Worm (Caenorhabditis elegans) whole organism, L3 larva: ENCODE measurements around the gene Y47D3A.34.
A peak's percentile ranks its signal among the peaks of the same experiment; 100 is the strongest.

Experiments
- R02D3.7 ChIP-seq: fragments of 150-350 bp; optimal IDR thresholded peaks from 2 replicates; lab custom pipeline; 2014; ENCODE audit warnings: missing biosample characterization, missing genetic modification characterization
- ceh-16 ChIP-seq: sonication (generic microtip); optimal IDR thresholded peaks from 2 replicates; lab custom pipeline; 2017; ENCODE audit warnings: missing biosample characterization, missing genetic modification characterization
- ceh-28 ChIP-seq: fragments of 150-350 bp; optimal IDR thresholded peaks from 2 replicates; lab custom pipeline; 2014; ENCODE audit warnings: missing biosample characterization, missing genetic modification reagents, missing genetic modification characterization
- ceh-9 ChIP-seq: sonication (generic microtip); optimal IDR thresholded peaks from 2 replicates; lab custom pipeline; 2018; ENCODE audit warnings: missing biosample characterization, missing genetic modification characterization
- daf-12 ChIP-seq: fragments of 150-350 bp; optimal IDR thresholded peaks from 2 replicates; lab custom pipeline; 2014; ENCODE audit warnings: missing biosample characterization, missing genetic modification reagents, missing genetic modification characterization
- egl-27 ChIP-seq: sonication (generic microtip); optimal IDR thresholded peaks from 4 replicates; lab custom pipeline; 2017; ENCODE audit warnings: missing biosample characterization, missing genetic modification reagents, missing genetic modification characterization
- egl-5 ChIP-seq: fragments of 150-350 bp; optimal IDR thresholded peaks from 2 replicates; lab custom pipeline; 2017; ENCODE audit warnings: missing biosample characterization, missing genetic modification reagents, missing genetic modification characterization, inconsistent platforms
- elt-1 ChIP-seq: fragments of 150-350 bp; optimal IDR thresholded peaks from 2 replicates; lab custom pipeline; 2014; ENCODE audit warnings: missing biosample characterization, missing genetic modification characterization
- elt-2 ChIP-seq: sonication (generic microtip); optimal IDR thresholded peaks from 2 replicates; lab custom pipeline; 2016; ENCODE audit warnings: missing genetic modification reagents, mild to moderate bottlenecking, missing genetic modification characterization, missing compliant biosample characterization
- elt-3 ChIP-seq, 3 experiments: fragments of 150-350 bp in 1 of 3; sonication (generic microtip) in 2 of 3; optimal IDR thresholded peaks; 2 replicates in 2 of 3; 4 replicates in 1 of 3; lab custom pipeline; 2014 to 2017; ENCODE audit warnings: missing biosample characterization in 3 of 3, missing genetic modification characterization in 3 of 3
- eor-1 ChIP-seq, 2 experiments: fragments of 150-350 bp; optimal IDR thresholded peaks; 2 replicates each; lab custom pipeline; 2014 to 2018; ENCODE audit warnings: missing biosample characterization in 2 of 2, missing genetic modification characterization in 2 of 2
- fkh-10 ChIP-seq: sonication (generic microtip); optimal IDR thresholded peaks from 2 replicates; lab custom pipeline; 2017; ENCODE audit warnings: missing biosample characterization, missing genetic modification reagents, missing genetic modification characterization
- hmg-11 ChIP-seq: sonication (generic microtip); optimal IDR thresholded peaks from 2 replicates; lab custom pipeline; 2016; ENCODE audit warnings: missing genetic modification characterization, missing compliant biosample characterization
- jun-1 ChIP-seq: fragments of 150-350 bp; optimal IDR thresholded peaks from 2 replicates; lab custom pipeline; 2014; ENCODE audit warnings: missing biosample characterization, missing genetic modification reagents, missing genetic modification characterization
- lin-15B ChIP-seq: fragments of 150-350 bp; optimal IDR thresholded peaks from 2 replicates; lab custom pipeline; 2014; ENCODE audit warnings: missing biosample characterization, missing genetic modification characterization
- lin-39 ChIP-seq: fragments of 150-350 bp; optimal IDR thresholded peaks from 2 replicates; lab custom pipeline; 2018; ENCODE audit warnings: missing biosample characterization, missing genetic modification reagents, missing genetic modification characterization
- lsy-12 ChIP-seq: sonication (generic microtip); optimal IDR thresholded peaks from 2 replicates; lab custom pipeline; 2016; ENCODE audit warnings: mild to moderate bottlenecking, missing genetic modification characterization, missing compliant biosample characterization
- mdl-1 ChIP-seq: fragments of 150-350 bp; optimal IDR thresholded peaks from 2 replicates; lab custom pipeline; 2014; ENCODE audit warnings: missing biosample characterization, missing genetic modification characterization
- nfya-1 ChIP-seq: sonication (generic microtip); optimal IDR thresholded peaks from 2 replicates; lab custom pipeline; 2017; ENCODE audit warnings: missing genetic modification characterization, mild to moderate bottlenecking, missing compliant biosample characterization, antibody characterized with exemption, moderate library complexity; ENCODE audit not compliant: insufficient read depth
- nhr-11 ChIP-seq: fragments of 150-350 bp; optimal IDR thresholded peaks from 2 replicates; lab custom pipeline; 2014; ENCODE audit warnings: missing biosample characterization, missing genetic modification characterization
- nhr-23 ChIP-seq: fragments of 150-350 bp; optimal IDR thresholded peaks from 2 replicates; lab custom pipeline; 2014; ENCODE audit warnings: missing biosample characterization, missing genetic modification reagents, missing genetic modification characterization
- nhr-25 ChIP-seq: sonication (generic microtip); optimal IDR thresholded peaks from 2 replicates; lab custom pipeline; 2017; ENCODE audit warnings: missing biosample characterization, missing genetic modification characterization
- nhr-28 ChIP-seq: fragments of 150-350 bp; optimal IDR thresholded peaks from 2 replicates; lab custom pipeline; 2014; ENCODE audit warnings: missing biosample characterization, missing genetic modification characterization
- nhr-43 ChIP-seq: sonication (generic microtip); optimal IDR thresholded peaks from 2 replicates; lab custom pipeline; 2016; ENCODE audit warnings: mild to moderate bottlenecking, missing genetic modification characterization, missing compliant biosample characterization; ENCODE audit not compliant: poor library complexity, severe bottlenecking
- nhr-67 ChIP-seq: fragments of 150-350 bp; optimal IDR thresholded peaks from 2 replicates; lab custom pipeline; 2014; ENCODE audit warnings: missing biosample characterization, missing genetic modification characterization
- nhr-76 ChIP-seq: fragments of 150-350 bp; sonication (generic microtip); optimal IDR thresholded peaks from 5 replicates; lab custom pipeline; 2014; ENCODE audit warnings: missing biosample characterization, missing genetic modification characterization
- nhr-77 ChIP-seq: fragments of 150-350 bp; optimal IDR thresholded peaks from 2 replicates; lab custom pipeline; 2014; ENCODE audit warnings: missing biosample characterization, missing genetic modification characterization
- pqm-1 ChIP-seq: fragments of 150-350 bp; optimal IDR thresholded peaks from 2 replicates; lab custom pipeline; 2017; ENCODE audit warnings: missing biosample characterization, missing genetic modification characterization, inconsistent platforms
- skn-1 ChIP-seq: fragments of 150-350 bp; optimal IDR thresholded peaks from 2 replicates; lab custom pipeline; 2014; ENCODE audit warnings: missing biosample characterization, missing genetic modification characterization
- snpc-4 ChIP-seq: fragments of 150-350 bp; optimal IDR thresholded peaks from 2 replicates; lab custom pipeline; 2014; ENCODE audit warnings: missing biosample characterization, missing genetic modification characterization
- zag-1 ChIP-seq: fragments of 150-350 bp; optimal IDR thresholded peaks from 2 replicates; lab custom pipeline; 2014; ENCODE audit warnings: missing biosample characterization, missing genetic modification characterization

Gene Y47D3A.34

DNA sequence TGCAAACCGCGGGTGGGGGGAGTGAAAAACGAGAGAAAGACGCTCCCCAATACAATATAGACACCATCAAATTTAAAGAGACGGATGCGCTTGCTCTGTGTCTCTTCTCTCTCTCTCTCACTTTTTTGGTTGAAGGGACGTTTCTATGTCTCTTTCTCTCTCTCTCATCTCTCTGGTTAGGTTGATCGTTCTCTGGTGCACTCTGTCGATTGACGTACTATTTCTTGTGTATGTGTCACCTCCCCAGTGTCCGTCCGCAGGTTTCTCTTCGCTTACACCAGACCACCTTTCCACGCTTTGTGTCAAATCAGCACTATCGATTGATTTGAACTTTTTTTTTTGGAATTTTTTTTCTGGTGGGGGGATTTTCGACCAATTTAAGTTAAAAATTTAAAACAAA, 8.8 kb upstream of the Y47D3A.34 start (continued):
- no peak for TF ChIP-seq eor-1 (tag; optimal IDR thresholded peaks at IDR 0.05; lab: Kevin White, UChicago)
- TF ChIP-seq hmg-11 (tag; lab: Kevin White, UChicago): peak; percentile 90
- peak; percentile 72 for TF ChIP-seq snpc-4
- peak; percentile 23 for TF ChIP-seq egl-5 (tag; lab: Kevin White, UChicago)
- peak; percentile 87 for TF ChIP-seq jun-1 (tag; lab: Kevin White, UChicago)
- TF ChIP-seq nhr-11 (tag; lab: Kevin White, UChicago): peak; percentile 62
- no peak for TF ChIP-seq nhr-28

DNA sequence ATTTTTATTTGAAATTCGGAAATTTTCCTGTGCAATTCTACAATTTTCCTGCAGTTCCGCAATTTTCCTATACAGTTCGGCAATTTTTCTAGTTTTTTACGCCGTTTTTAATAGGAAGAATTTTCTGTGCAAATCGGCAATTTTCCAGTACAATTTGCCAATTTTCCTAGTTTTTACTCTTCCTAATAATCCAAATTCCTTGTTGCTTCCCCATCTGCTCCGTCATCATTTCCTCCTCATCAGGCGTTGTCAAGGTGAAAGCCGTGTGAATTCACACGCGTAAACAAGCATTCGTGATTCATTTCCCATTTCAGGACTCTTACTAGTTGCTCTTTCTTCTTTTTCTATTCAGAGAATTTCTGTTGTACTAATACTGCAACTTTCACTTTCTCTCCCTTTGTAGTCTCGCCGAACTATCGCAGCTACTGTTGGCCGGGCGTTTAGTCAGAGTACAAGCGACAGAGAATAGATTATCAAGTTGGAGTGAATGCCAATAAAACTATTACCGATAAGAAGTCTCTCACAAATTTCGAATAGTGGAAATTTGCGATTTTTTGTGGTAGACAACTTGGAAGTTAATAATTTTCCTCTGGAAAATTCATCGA, 7.0 kb upstream of the Y47D3A.34 start:
- TF ChIP-seq nhr-28 (no peak), elt-3 (tag; optimal IDR thresholded peaks at IDR 0.05; lab: Kevin White, UChicago) (no peak), fkh-10 (no peak), pqm-1 (tag; lab: Kevin White, UChicago) (peak; percentile 67), lsy-12 (no peak), elt-2 (tag; lab: Kevin White, UChicago) (peak; percentile 68), nhr-67 (no peak), daf-12 (no peak), ceh-28 (tag; lab: Kevin White, UChicago) (no peak), nhr-43 (tag; lab: Kevin White, UChicago) (no peak)

DNA sequence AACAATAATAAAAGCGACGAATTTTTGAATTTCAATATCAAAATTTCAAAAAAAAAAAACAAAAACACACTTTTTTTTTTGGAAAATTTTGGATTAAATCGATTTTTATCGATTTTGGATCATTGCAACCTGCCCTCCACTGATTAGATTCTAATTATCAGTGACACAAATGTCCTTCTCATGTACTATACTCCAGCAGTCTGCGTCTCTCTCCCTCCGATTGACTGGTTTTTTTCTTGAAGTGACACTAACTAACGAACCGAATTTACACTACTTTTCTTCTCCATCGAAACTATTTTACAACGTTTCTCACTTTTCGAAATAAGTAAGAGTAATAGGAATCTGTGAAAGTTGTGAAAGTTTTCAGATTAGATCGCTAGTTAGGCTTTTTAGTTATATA, 6.1 kb upstream of the Y47D3A.34 start:
- TF ChIP-seq ceh-9 (tag; lab: Kevin White, UChicago): no peak
- TF ChIP-seq elt-1 (tag; lab: Kevin White, UChicago): no peak
- TF ChIP-seq elt-2 (tag; lab: Kevin White, UChicago): peak; percentile 48
- no peak for TF ChIP-seq fkh-10
- TF ChIP-seq elt-3 (tag; optimal IDR thresholded peaks at IDR 0.05; lab: Kevin White, UChicago): peak in 2 of 3 experiments; percentile 72 to 75
- TF ChIP-seq egl-5 (tag; lab: Kevin White, UChicago): no peak
- no peak for TF ChIP-seq nhr-43 (tag; lab: Kevin White, UChicago)
- no peak for TF ChIP-seq mdl-1 (tag; lab: Kevin White, UChicago)
- no peak for TF ChIP-seq nhr-76 (tag; lab: Kevin White, UChicago)
- TF ChIP-seq jun-1 (tag; lab: Kevin White, UChicago): no peak
- TF ChIP-seq ceh-16 (tag; lab: Kevin White, UChicago): no peak
- TF ChIP-seq eor-1 (tag; optimal IDR thresholded peaks at IDR 0.05; lab: Kevin White, UChicago): no peak
- TF ChIP-seq pqm-1 (tag; lab: Kevin White, UChicago): peak; percentile 17
- peak; percentile 62 for TF ChIP-seq nhr-25 (tag; lab: Kevin White, UChicago)
- no peak for TF ChIP-seq nhr-28
- TF ChIP-seq ceh-28 (tag; lab: Kevin White, UChicago): peak; percentile 72
- no peak for TF ChIP-seq lsy-12
- TF ChIP-seq egl-27: no peak
- TF ChIP-seq R02D3.7 (tag; lab: Kevin White, UChicago): no peak
- no peak for TF ChIP-seq lin-15B (tag; lab: Kevin White, UChicago)
- peak; percentile 35 for TF ChIP-seq nfya-1
- no peak for TF ChIP-seq nhr-23 (tag; lab: Kevin White, UChicago)
- peak; percentile 3 for TF ChIP-seq hmg-11 (tag; lab: Kevin White, UChicago)
- TF ChIP-seq zag-1 (tag; lab: Kevin White, UChicago): no peak
- no peak for TF ChIP-seq lin-39 (tag; lab: Kevin White, UChicago)

DNA sequence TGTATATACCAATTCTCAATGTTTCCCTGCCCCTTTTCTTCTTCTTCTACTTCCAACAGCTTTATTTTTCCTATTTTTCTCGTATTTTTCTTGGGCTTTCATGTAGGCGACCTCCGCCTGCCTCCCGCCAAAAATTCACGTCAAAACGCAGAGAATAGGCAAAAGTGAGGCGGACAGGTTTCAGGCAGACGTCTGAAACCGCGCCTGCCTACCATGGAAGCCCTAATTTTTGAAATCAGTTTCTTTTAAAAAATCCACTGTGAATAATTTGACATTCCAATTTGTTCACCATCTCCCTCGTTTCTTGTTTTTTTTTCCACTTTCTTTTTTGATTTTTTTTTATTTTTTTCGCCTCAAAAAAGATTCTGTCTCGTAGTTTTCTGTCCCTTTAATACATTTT, 4.1 kb upstream of the Y47D3A.34 start:
- no peak for TF ChIP-seq ceh-28 (tag; lab: Kevin White, UChicago)
- TF ChIP-seq skn-1: no peak
- TF ChIP-seq nfya-1: no peak
- TF ChIP-seq elt-3 (tag; optimal IDR thresholded peaks at IDR 0.05; lab: Kevin White, UChicago): no peak
- no peak for TF ChIP-seq nhr-23 (tag; lab: Kevin White, UChicago)
- TF ChIP-seq daf-12: no peak
- TF ChIP-seq fkh-10: no peak
- no peak for TF ChIP-seq pqm-1 (tag; lab: Kevin White, UChicago)
- TF ChIP-seq nhr-77 (tag; lab: Kevin White, UChicago): no peak
- no peak for TF ChIP-seq nhr-67
- TF ChIP-seq nhr-43 (tag; lab: Kevin White, UChicago): no peak
- TF ChIP-seq, all 47 proteins: peak for 0

DNA sequence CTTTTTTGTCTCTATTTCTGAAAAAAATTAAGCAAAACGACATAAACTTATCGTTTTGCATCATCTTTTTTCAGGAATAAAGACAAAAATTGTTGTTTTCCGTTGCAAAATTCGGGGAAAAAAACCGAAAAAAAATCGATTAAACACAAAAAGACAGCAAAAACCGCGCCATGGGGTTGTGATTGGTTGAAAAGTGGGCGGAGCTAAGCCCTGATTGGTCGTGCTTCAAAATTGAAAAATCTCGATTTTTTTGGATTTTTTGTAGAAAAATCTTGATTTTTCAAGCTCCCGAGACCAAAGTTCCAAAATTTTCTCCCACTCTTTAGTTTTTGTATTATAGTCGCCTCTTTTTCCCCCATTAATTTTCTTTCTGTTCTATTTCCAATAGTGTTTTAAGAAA, 3.6 kb upstream of the Y47D3A.34 start:
- TF ChIP-seq lin-39 (tag; lab: Kevin White, UChicago) (no peak), nfya-1 (peak; percentile 87), skn-1 (no peak), nhr-43 (tag; lab: Kevin White, UChicago) (no peak)
